Fruit fly (Drosophila melanogaster) whole organism, prepupa: ENCODE results near the gene mbm.

Experiments used
- Blimp-1 ChIP-seq: fragments of 200-800 bp; sonication (Bioruptor generic); optimal IDR thresholded peaks from 3 replicates; lab custom pipeline; 2017; ENCODE audit warnings: missing biosample characterization, missing genetic modification characterization, mild to moderate bottlenecking, moderate library complexity, missing genetic modification reagents
- CG10669 ChIP-seq: fragments of 200-800 bp; sonication (Bioruptor generic); optimal IDR thresholded peaks from 3 replicates; lab custom pipeline; 2018; ENCODE audit warnings: missing biosample characterization, mild to moderate bottlenecking, missing genetic modification characterization, moderate library complexity
- CG11294 ChIP-seq: fragments of 200-800 bp; sonication (Bioruptor generic); IDR thresholded peaks from 2 replicates; pipeline ENCODE4 v1.3.6; 2022; ENCODE audit warnings: missing biosample characterization, missing genetic modification characterization
- CG11762 ChIP-seq: fragments of 200-800 bp; sonication (Bioruptor generic); optimal IDR thresholded peaks from 3 replicates; lab custom pipeline; 2016; ENCODE audit warnings: missing biosample characterization, missing genetic modification characterization; ENCODE audit not compliant: insufficient read depth
- CG11902 ChIP-seq: fragments of 200-800 bp; sonication (Bioruptor generic); optimal IDR thresholded peaks from 3 replicates; lab custom pipeline; 2016; ENCODE audit warnings: missing biosample characterization, missing genetic modification characterization
- CG15336 ChIP-seq: fragments of 200-800 bp; sonication (Bioruptor generic); IDR thresholded peaks from 2 replicates; pipeline ENCODE4 v1.3.6; 2022; ENCODE audit warnings: missing biosample characterization, missing genetic modification characterization
- CG16779 ChIP-seq: fragments of 200-800 bp; sonication (Bioruptor generic); optimal IDR thresholded peaks from 3 replicates; lab custom pipeline; 2017; ENCODE audit warnings: missing biosample characterization, mild to moderate bottlenecking, missing genetic modification characterization
- CG3032 ChIP-seq: fragments of 200-800 bp; optimal IDR thresholded peaks from 2 replicates; lab custom pipeline; 2019; ENCODE audit warnings: missing biosample characterization, mild to moderate bottlenecking, missing genetic modification characterization, moderate library complexity
- CG32006 ChIP-seq: fragments of 200-800 bp; sonication (Bioruptor generic); optimal IDR thresholded peaks from 3 replicates; lab custom pipeline; 2017; ENCODE audit warnings: missing biosample characterization, mild to moderate bottlenecking, missing genetic modification characterization
- CG34406 ChIP-seq: fragments of 200-800 bp; sonication (Bioruptor generic); optimal IDR thresholded peaks from 3 replicates; lab custom pipeline; 2016; ENCODE audit warnings: missing biosample characterization, missing genetic modification characterization
- CG3919 ChIP-seq: fragments of 200-800 bp; sonication (Bioruptor generic); optimal IDR thresholded peaks from 3 replicates; lab custom pipeline; 2016; ENCODE audit warnings: missing biosample characterization, missing genetic modification characterization
- CG6808 ChIP-seq: fragments of 200-800 bp; sonication (Bioruptor generic); optimal IDR thresholded peaks from 3 replicates; lab custom pipeline; 2017; ENCODE audit warnings: missing biosample characterization, missing genetic modification characterization, mild to moderate bottlenecking, moderate library complexity, missing genetic modification reagents
- CG6854 ChIP-seq: fragments of 200-800 bp; sonication (Bioruptor generic); optimal IDR thresholded peaks from 2 replicates; lab custom pipeline; 2017; ENCODE audit warnings: missing biosample characterization, mild to moderate bottlenecking, missing genetic modification characterization
- CG7368 ChIP-seq: fragments of 200-800 bp; sonication (Bioruptor generic); optimal IDR thresholded peaks from 3 replicates; lab custom pipeline; 2016; ENCODE audit warnings: missing biosample characterization, missing genetic modification characterization
- CG8119 ChIP-seq: fragments of 200-800 bp; sonication (Bioruptor generic); IDR thresholded peaks from 3 replicates; pipeline ENCODE4 v1.3.6; 2022; ENCODE audit warnings: missing biosample characterization, missing genetic modification characterization
- CG8319 ChIP-seq: fragments of 200-800 bp; sonication (Bioruptor generic); optimal IDR thresholded peaks from 3 replicates; lab custom pipeline; 2016; ENCODE audit warnings: missing biosample characterization, missing genetic modification characterization
- CG8632 ChIP-seq: fragments of 200-800 bp; sonication (Bioruptor generic); optimal IDR thresholded peaks from 3 replicates; lab custom pipeline; 2016; ENCODE audit warnings: missing biosample characterization, missing genetic modification characterization
- CG9139 ChIP-seq: fragments of 200-800 bp; sonication (Bioruptor generic); optimal IDR thresholded peaks from 3 replicates; lab custom pipeline; 2017; ENCODE audit warnings: missing biosample characterization, mild to moderate bottlenecking, missing genetic modification characterization
- Eip75B ChIP-seq: fragments of 200-800 bp; sonication (Bioruptor generic); optimal IDR thresholded peaks from 3 replicates; lab custom pipeline; 2016; ENCODE audit warnings: missing biosample characterization, missing genetic modification characterization
- Eip93F ChIP-seq: fragments of 200-800 bp; sonication (Bioruptor generic); optimal IDR thresholded peaks from 2 replicates; lab custom pipeline; 2016; ENCODE audit warnings: missing biosample characterization, mild to moderate bottlenecking, missing genetic modification characterization
- Ets96B ChIP-seq: fragments of 200-800 bp; optimal IDR thresholded peaks from 2 replicates; lab custom pipeline; 2019; ENCODE audit warnings: missing biosample characterization, mild to moderate bottlenecking, missing genetic modification characterization, moderate library complexity
- Gug ChIP-seq: fragments of 200-800 bp; sonication (Bioruptor generic); IDR thresholded peaks from 2 replicates; pipeline ENCODE4 v1.3.6; 2022; ENCODE audit warnings: missing biosample characterization, missing genetic modification characterization
- Hr38 ChIP-seq: sonication (Bioruptor generic); optimal IDR thresholded peaks from 2 replicates; lab custom pipeline; 2016; ENCODE audit warnings: missing biosample characterization, missing genetic modification characterization
- Hr39 ChIP-seq: fragments of 200-800 bp; sonication (Bioruptor generic); optimal IDR thresholded peaks from 2 replicates; lab custom pipeline; 2016; ENCODE audit warnings: missing biosample characterization, missing genetic modification characterization
- Lpt ChIP-seq: fragments of 200-800 bp; sonication (Bioruptor generic); optimal IDR thresholded peaks from 3 replicates; lab custom pipeline; 2016; ENCODE audit warnings: missing biosample characterization, missing genetic modification characterization
- Met ChIP-seq: fragments of 200-800 bp; sonication (Bioruptor generic); optimal IDR thresholded peaks from 3 replicates; lab custom pipeline; 2016; ENCODE audit warnings: missing biosample characterization, missing genetic modification characterization
- OdsH ChIP-seq: fragments of 200-800 bp; sonication (Bioruptor generic); optimal IDR thresholded peaks from 3 replicates; lab custom pipeline; 2016; ENCODE audit warnings: missing biosample characterization, missing genetic modification characterization
- Sox14 ChIP-seq: fragments of 200-800 bp; sonication (Bioruptor generic); optimal IDR thresholded peaks from 3 replicates; lab custom pipeline; 2016; ENCODE audit warnings: missing biosample characterization, missing genetic modification characterization
- achi ChIP-seq: fragments of 200-800 bp; sonication (Bioruptor generic); optimal IDR thresholded peaks from 3 replicates; lab custom pipeline; 2016; ENCODE audit warnings: missing biosample characterization, missing genetic modification characterization
- acj6 ChIP-seq: fragments of 200-800 bp; sonication (Bioruptor generic); optimal IDR thresholded peaks from 3 replicates; lab custom pipeline; 2016; ENCODE audit warnings: missing biosample characterization, missing genetic modification characterization
- cyc ChIP-seq: fragments of 200-800 bp; sonication (Bioruptor generic); optimal IDR thresholded peaks from 3 replicates; lab custom pipeline; 2016; ENCODE audit warnings: missing biosample characterization, missing genetic modification characterization
- eg ChIP-seq: fragments of 200-800 bp; sonication (Bioruptor generic); IDR thresholded peaks from 3 replicates; pipeline ENCODE4 v1.3.6; 2022; ENCODE audit warnings: missing biosample characterization, missing genetic modification characterization
- esn ChIP-seq: fragments of 200-800 bp; sonication (Bioruptor generic); optimal IDR thresholded peaks from 2 replicates; lab custom pipeline; 2016; ENCODE audit warnings: missing biosample characterization, mild to moderate bottlenecking, missing genetic modification characterization, moderate library complexity
- fd59A ChIP-seq: fragments of 200-800 bp; sonication (Bioruptor generic); optimal IDR thresholded peaks from 2 replicates; lab custom pipeline; 2017; ENCODE audit warnings: missing biosample characterization, mild to moderate bottlenecking, missing genetic modification characterization, missing genetic modification reagents
- fkh ChIP-seq: fragments of 200-800 bp; sonication (Bioruptor generic); optimal IDR thresholded peaks from 3 replicates; lab custom pipeline; 2017; ENCODE audit warnings: missing biosample characterization, mild to moderate bottlenecking, missing genetic modification characterization, moderate library complexity
- lz ChIP-seq: fragments of 200-800 bp; sonication (Bioruptor generic); optimal IDR thresholded peaks from 3 replicates; lab custom pipeline; 2016; ENCODE audit warnings: missing biosample characterization, missing genetic modification characterization
- net ChIP-seq: fragments of 200-800 bp; sonication (Bioruptor generic); optimal IDR thresholded peaks from 3 replicates; lab custom pipeline; 2016; ENCODE audit warnings: missing biosample characterization, missing genetic modification characterization
- pdm3 ChIP-seq: fragments of 200-800 bp; sonication (Bioruptor generic); optimal IDR thresholded peaks from 3 replicates; lab custom pipeline; 2016; ENCODE audit warnings: missing biosample characterization, missing genetic modification characterization
- salr ChIP-seq, 2 experiments: fragments of 200-800 bp; sonication (Bioruptor generic); optimal IDR thresholded peaks; 3 replicates each; lab custom pipeline; 2016 to 2018; ENCODE audit warnings: missing biosample characterization in 2 of 2, missing genetic modification characterization in 2 of 2, mild to moderate bottlenecking in 1 of 2
- spab ChIP-seq: fragments of 200-800 bp; sonication (Bioruptor generic); optimal IDR thresholded peaks from 2 replicates; lab custom pipeline; 2017; ENCODE audit warnings: missing biosample characterization, mild to moderate bottlenecking, missing genetic modification characterization, missing genetic modification reagents
- ss ChIP-seq, 2 experiments: fragments of 200-800 bp; sonication (Bioruptor generic); optimal IDR thresholded peaks; 2 replicates in 1 of 2; 3 replicates in 1 of 2; lab custom pipeline; 2017 to 2018; ENCODE audit warnings: mild to moderate bottlenecking in 2 of 2, missing biosample characterization in 2 of 2, missing genetic modification characterization in 2 of 2, moderate library complexity in 1 of 2
- svp ChIP-seq: fragments of 200-800 bp; sonication (Bioruptor generic); peaks from one replicate; lab custom pipeline; 2016; ENCODE audit warnings: missing biosample characterization, missing genetic modification characterization
- topi ChIP-seq: fragments of 200-800 bp; sonication (Bioruptor generic); optimal IDR thresholded peaks from 3 replicates; lab custom pipeline; 2016; ENCODE audit warnings: missing biosample characterization, missing genetic modification characterization
- vri ChIP-seq: fragments of 200-800 bp; sonication (Bioruptor generic); optimal IDR thresholded peaks from 3 replicates; lab custom pipeline; 2016; ENCODE audit warnings: missing biosample characterization, mild to moderate bottlenecking, missing genetic modification characterization

The mbm gene

DNA sequence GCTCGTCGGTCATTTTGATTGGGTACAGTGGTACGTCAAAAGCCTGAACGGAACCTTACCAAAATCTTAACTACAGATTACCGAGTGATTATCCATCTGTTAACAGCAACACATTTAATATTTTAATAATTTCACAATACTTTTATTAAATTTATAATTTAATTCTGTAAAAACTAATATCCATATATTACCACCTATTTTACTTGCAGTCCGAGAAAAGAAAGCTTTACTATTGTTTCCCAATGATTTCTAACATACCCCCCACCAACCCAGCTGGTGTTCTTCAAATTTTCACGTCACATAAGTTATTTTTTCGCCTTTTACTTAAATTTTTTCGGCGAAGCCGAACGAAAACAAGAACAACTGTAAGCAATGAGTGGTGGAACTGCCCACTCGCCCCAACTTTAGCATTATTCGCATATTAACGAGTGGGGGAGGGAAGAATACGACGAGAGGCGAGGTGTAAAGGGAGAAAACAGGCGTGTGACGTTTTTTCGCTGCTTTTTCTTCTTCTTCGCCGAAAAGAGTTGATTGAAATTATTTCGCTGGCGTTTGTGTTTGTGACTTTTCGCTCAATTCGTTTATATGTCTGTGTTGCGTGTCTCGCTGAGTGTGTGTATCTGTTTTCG, 25.6 kb downstream of the mbm start (continued):
- TF ChIP-seq CG6808 (GFP tag; lab: Kevin White, UChicago) (peak; percentile 42), CG11902 (GFP tag; lab: Kevin White, UChicago) (peak; percentile 52), CG15336 (GFP tag; lab: Robert Waterston, UW) (peak; percentile 70), CG34406 (GFP tag; lab: Kevin White, UChicago) (peak; percentile 67), acj6 (GFP tag; lab: Kevin White, UChicago) (peak; percentile 75), achi (GFP tag; lab: Kevin White, UChicago) (peak; percentile 82), cyc (GFP tag; lab: Kevin White, UChicago) (peak; percentile 54), vri (GFP tag; lab: Kevin White, UChicago) (peak; percentile 28), Eip75B (no peak), lz (GFP tag; lab: Kevin White, UChicago) (peak; percentile 55), net (GFP tag; lab: Kevin White, UChicago) (peak; percentile 61), CG8119 (GFP tag; lab: Robert Waterston, UW) (peak; percentile 68), CG10669 (GFP tag; lab: Kevin White, UChicago) (peak; percentile 69), Blimp-1 (peak; percentile 49), ss (GFP tag; optimal IDR thresholded peaks at IDR 0.05; lab: Kevin White, UChicago) (peak in 1 of 2 experiments; percentile 41), Sox14 (GFP tag; lab: Kevin White, UChicago) (peak; percentile 53), CG3919 (peak; percentile 67), CG7368 (GFP tag; lab: Kevin White, UChicago) (peak; percentile 40), pdm3 (peak; percentile 51), CG16779 (peak; percentile 25), CG9139 (GFP tag; lab: Kevin White, UChicago) (no peak), Hr38 (no peak), Hr39 (GFP tag; lab: Kevin White, UChicago) (peak; percentile 58), fd59A (peak; percentile 34), spab (GFP tag; lab: Kevin White, UChicago) (peak; percentile 61)

DNA sequence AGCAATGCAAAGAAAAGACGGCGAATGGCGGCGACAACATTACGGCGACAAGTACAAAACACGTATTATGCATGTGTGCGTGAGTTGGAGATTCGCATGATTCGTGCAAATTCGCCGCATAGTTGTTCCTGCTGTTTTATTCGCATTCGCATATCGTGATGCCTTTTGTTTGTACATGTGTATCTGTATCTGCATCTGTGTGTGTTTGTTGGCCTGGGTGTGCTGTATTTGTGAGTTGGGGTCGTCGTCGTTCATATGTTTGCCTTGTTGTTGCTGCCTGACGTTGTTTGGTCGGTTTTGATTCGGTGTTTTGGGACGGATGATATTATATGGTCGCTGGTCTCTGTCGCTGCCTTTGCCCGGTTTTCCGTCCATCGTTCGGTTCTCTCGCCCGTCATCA, 26.1 kb downstream of the mbm start:
- TF ChIP-seq Ets96B (no peak), ss (GFP tag; optimal IDR thresholded peaks at IDR 0.05; lab: Kevin White, UChicago) (peak in 1 of 2 experiments; percentile 43)

DNA sequence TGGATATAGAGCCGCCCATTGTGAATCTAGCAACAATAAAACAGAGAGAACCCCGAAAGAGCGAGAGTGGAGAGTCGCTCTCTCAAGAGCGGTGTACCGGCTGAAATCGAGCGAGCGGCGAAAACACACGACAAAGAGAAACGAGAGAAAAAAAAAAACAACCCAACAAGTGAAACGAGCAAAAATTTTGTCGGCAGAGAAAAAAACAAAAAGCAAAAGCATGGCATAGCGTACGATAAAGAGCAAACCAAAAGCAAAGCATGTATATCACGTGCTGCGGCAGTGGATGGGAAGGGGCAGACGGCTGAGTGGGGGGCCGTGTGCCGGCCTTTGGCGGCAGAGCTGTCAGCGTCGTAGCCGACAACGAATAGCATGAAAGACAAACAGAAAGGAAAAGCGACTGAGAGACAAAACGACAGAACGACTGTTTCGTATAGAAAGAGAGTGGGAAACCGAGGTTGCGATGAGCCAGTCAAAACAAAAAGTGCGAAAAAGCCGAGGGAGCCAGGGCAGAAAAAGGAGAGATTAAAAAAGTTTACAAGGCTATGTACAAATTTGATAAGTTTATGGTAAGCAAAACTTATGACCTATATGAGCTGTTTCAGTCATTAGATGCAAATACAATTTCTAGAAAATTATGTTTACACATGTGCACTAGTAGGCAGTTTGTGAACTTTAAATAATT, 26.7 kb downstream of the mbm start:
- TF ChIP-seq svp (GFP tag; lab: Kevin White, UChicago) (no peak), OdsH (no peak), CG8119 (GFP tag; lab: Robert Waterston, UW) (peak; percentile 89), Ets96B (peak; percentile 20), Sox14 (GFP tag; lab: Kevin White, UChicago) (peak; percentile 43), CG11762 (peak; percentile 39), Lpt (peak; percentile 79), fd59A (no peak), esn (GFP tag; lab: Kevin White, UChicago) (peak; percentile 38), pdm3 (no peak), CG32006 (peak; percentile 37), CG6854 (GFP tag; lab: Kevin White, UChicago) (peak; percentile 81), topi (no peak), CG16779 (peak; percentile 85), fkh (peak; percentile 80), CG8319 (GFP tag; lab: Kevin White, UChicago) (peak; percentile 8), Hr38 (peak; percentile 33), CG7368 (GFP tag; lab: Kevin White, UChicago) (peak; percentile 36), spab (GFP tag; lab: Kevin White, UChicago) (peak; percentile 60), lz (GFP tag; lab: Kevin White, UChicago) (no peak), Gug (GFP tag; lab: Robert Waterston, UW) (no peak), achi (GFP tag; lab: Kevin White, UChicago) (peak; percentile 39), Met (GFP tag; lab: Kevin White, UChicago) (no peak), salr (GFP tag; optimal IDR thresholded peaks at IDR 0.05; lab: Kevin White, UChicago) (peak; percentile 41 to 50), CG34406 (GFP tag; lab: Kevin White, UChicago) (peak; percentile 43), CG15336 (GFP tag; lab: Robert Waterston, UW) (peak; percentile 83), eg (GFP tag; lab: Robert Waterston, UW) (peak; percentile 92), CG11294 (peak; percentile 66; the same call in 1 of the 2 replicates), Eip93F (GFP tag; lab: Kevin White, UChicago) (no peak), ss (GFP tag; optimal IDR thresholded peaks at IDR 0.05; lab: Kevin White, UChicago) (peak; percentile 87 to 93), CG8632 (GFP tag; lab: Kevin White, UChicago) (peak; percentile 20), CG3032 (peak; percentile 14)
